Worm (Caenorhabditis elegans) whole organism, L1 larva: ENCODE measurements around the gene ZC190.5.

Experiments
- ama-1 ChIP-seq: fragments of 150-350 bp; optimal IDR thresholded peaks from 2 replicates; lab custom pipeline; 2014
- blmp-1 ChIP-seq: fragments of 150-350 bp; optimal IDR thresholded peaks from 2 replicates; lab custom pipeline; 2014; ENCODE audit warnings: missing biosample characterization, missing genetic modification characterization
- ceh-8 ChIP-seq: fragments of 200-800 bp; sonication (Bioruptor generic); optimal IDR thresholded peaks from 2 replicates; lab custom pipeline; 2018; ENCODE audit warnings: mild to moderate bottlenecking, missing genetic modification characterization, moderate library complexity, missing compliant biosample characterization
- ceh-82 ChIP-seq, 3 experiments: fragments of 150-350 bp in 1 of 3; sonication (generic microtip) in 2 of 3; optimal IDR thresholded peaks; 2 replicates each; lab custom pipeline; 2014 to 2017; ENCODE audit warnings: missing biosample characterization in 3 of 3, missing genetic modification characterization in 3 of 3
- dsc-1 ChIP-seq: sonication (generic microtip); optimal IDR thresholded peaks from 2 replicates; lab custom pipeline; 2016; ENCODE audit warnings: mild to moderate bottlenecking, missing genetic modification characterization, missing compliant biosample characterization
- efl-1 ChIP-seq, 4 experiments: fragments of 150-350 bp; optimal IDR thresholded peaks in 3 of 4; peaks in 1 of 4; 1 replicate in 1 of 4; 2 replicates in 3 of 4; lab custom pipeline; 2014; ENCODE audit warnings: missing biosample characterization in 2 of 4, missing genetic modification characterization in 2 of 4, missing genetic modification reagents in 2 of 4
- egl-27 ChIP-seq, 2 experiments: fragments of 150-350 bp in 1 of 2; sonication (generic microtip); optimal IDR thresholded peaks; 3 replicates each; lab custom pipeline; 2017 to 2018; ENCODE audit warnings: missing biosample characterization in 2 of 2, missing genetic modification characterization in 2 of 2, missing genetic modification reagents in 2 of 2
- elt-2 ChIP-seq: sonication (generic microtip); optimal IDR thresholded peaks from 2 replicates; lab custom pipeline; 2016; ENCODE audit warnings: missing genetic modification characterization, mild to moderate bottlenecking, inconsistent platforms, missing compliant biosample characterization, missing genetic modification reagents
- ets-5 ChIP-seq: fragments of 200-800 bp; sonication (Bioruptor generic); IDR thresholded peaks from 2 replicates; pipeline ENCODE4 v1.3.6; 2022; ENCODE audit warnings: missing genetic modification characterization, missing compliant biosample characterization
- fkh-10 ChIP-seq: sonication (generic microtip); optimal IDR thresholded peaks from 2 replicates; lab custom pipeline; 2017; ENCODE audit warnings: missing biosample characterization, missing genetic modification reagents, missing genetic modification characterization
- grh-1 ChIP-seq: fragments of 200-800 bp; sonication (Bioruptor generic); IDR thresholded peaks from 2 replicates; pipeline ENCODE4 v1.3.6; 2022; ENCODE audit warnings: missing genetic modification reagents, missing genetic modification characterization, missing compliant biosample characterization
- jun-1 ChIP-seq: fragments of 150-350 bp; optimal IDR thresholded peaks from 2 replicates; lab custom pipeline; 2014; ENCODE audit warnings: missing biosample characterization, missing genetic modification reagents, missing genetic modification characterization
- lin-14 ChIP-seq: fragments of 200-800 bp; sonication (Bioruptor generic); optimal IDR thresholded peaks from 2 replicates; lab custom pipeline; 2018; ENCODE audit warnings: mild to moderate bottlenecking, missing genetic modification characterization, moderate library complexity, missing compliant biosample characterization
- lin-15B ChIP-seq: fragments of 150-350 bp; sonication (generic microtip); optimal IDR thresholded peaks from 3 replicates; lab custom pipeline; 2014; ENCODE audit warnings: missing biosample characterization, missing genetic modification characterization
- lin-35 ChIP-seq, 2 experiments: fragments of 150-350 bp; optimal IDR thresholded peaks; 2 replicates each; lab custom pipeline; 2014; ENCODE audit warnings: missing biosample characterization in 2 of 2, missing genetic modification characterization in 2 of 2, missing genetic modification reagents in 2 of 2
- lsy-2 ChIP-seq, 2 experiments: fragments of 150-350 bp; optimal IDR thresholded peaks; 2 replicates each; lab custom pipeline; 2014; ENCODE audit warnings: missing biosample characterization in 2 of 2, missing genetic modification characterization in 2 of 2
- mab-9 ChIP-seq: fragments of 200-800 bp; sonication (Bioruptor generic); IDR thresholded peaks from 2 replicates; pipeline ENCODE4 v1.3.6; 2022; ENCODE audit warnings: missing genetic modification reagents, missing genetic modification characterization, missing compliant biosample characterization
- mdl-1 ChIP-seq, 2 experiments: fragments of 150-350 bp; optimal IDR thresholded peaks; 2 replicates each; lab custom pipeline; 2014 to 2017; ENCODE audit warnings: missing biosample characterization in 2 of 2, missing genetic modification characterization in 2 of 2, inconsistent platforms in 1 of 2
- mep-1 ChIP-seq: fragments of 150-350 bp; optimal IDR thresholded peaks from 2 replicates; lab custom pipeline; 2014; ENCODE audit warnings: missing biosample characterization, missing genetic modification characterization
- nhr-11 ChIP-seq: fragments of 150-350 bp; optimal IDR thresholded peaks from 2 replicates; lab custom pipeline; 2014; ENCODE audit warnings: missing biosample characterization, missing genetic modification characterization
- nhr-20 ChIP-seq: sonication (generic microtip); optimal IDR thresholded peaks from 2 replicates; lab custom pipeline; 2016; ENCODE audit warnings: mild to moderate bottlenecking, missing genetic modification characterization, missing compliant biosample characterization
- nhr-90 ChIP-seq: sonication (generic microtip); optimal IDR thresholded peaks from 2 replicates; lab custom pipeline; 2016; ENCODE audit warnings: mild to moderate bottlenecking, missing genetic modification characterization, missing compliant biosample characterization; ENCODE audit not compliant: poor library complexity
- pax-3 ChIP-seq: fragments of 200-800 bp; sonication (Bioruptor generic); optimal IDR thresholded peaks from 2 replicates; lab custom pipeline; 2018; ENCODE audit warnings: mild to moderate bottlenecking, missing genetic modification characterization, moderate library complexity, missing compliant biosample characterization
- pqm-1 ChIP-seq: sonication (generic microtip); optimal IDR thresholded peaks from 3 replicates; lab custom pipeline; 2017; ENCODE audit warnings: missing biosample characterization, missing genetic modification characterization
- rnt-1 ChIP-seq: sonication (generic microtip); optimal IDR thresholded peaks from 2 replicates; lab custom pipeline; 2016; ENCODE audit warnings: mild to moderate bottlenecking, missing genetic modification characterization, moderate library complexity, missing compliant biosample characterization
- snpc-4 ChIP-seq: fragments of 150-350 bp; optimal IDR thresholded peaks from 2 replicates; lab custom pipeline; 2014; ENCODE audit warnings: missing biosample characterization, missing genetic modification characterization
- snu-23 ChIP-seq: sonication (generic microtip); optimal IDR thresholded peaks from 2 replicates; lab custom pipeline; 2016; ENCODE audit warnings: missing genetic modification characterization, missing compliant biosample characterization
- tlp-1 ChIP-seq: fragments of 150-350 bp; optimal IDR thresholded peaks from 2 replicates; lab custom pipeline; 2014; ENCODE audit warnings: missing biosample characterization, missing genetic modification characterization
- unc-130 ChIP-seq: fragments of 150-350 bp; optimal IDR thresholded peaks from 2 replicates; lab custom pipeline; 2017; ENCODE audit warnings: missing biosample characterization, missing genetic modification characterization, inconsistent platforms
- xbp-1 ChIP-seq: sonication (generic microtip); optimal IDR thresholded peaks from 2 replicates; lab custom pipeline; 2016; ENCODE audit warnings: missing genetic modification characterization, missing compliant biosample characterization
- ztf-4 ChIP-seq: fragments of 150-350 bp; optimal IDR thresholded peaks from 2 replicates; lab custom pipeline; 2014; ENCODE audit warnings: missing biosample characterization, missing genetic modification characterization

The ZC190.5 gene

DNA sequence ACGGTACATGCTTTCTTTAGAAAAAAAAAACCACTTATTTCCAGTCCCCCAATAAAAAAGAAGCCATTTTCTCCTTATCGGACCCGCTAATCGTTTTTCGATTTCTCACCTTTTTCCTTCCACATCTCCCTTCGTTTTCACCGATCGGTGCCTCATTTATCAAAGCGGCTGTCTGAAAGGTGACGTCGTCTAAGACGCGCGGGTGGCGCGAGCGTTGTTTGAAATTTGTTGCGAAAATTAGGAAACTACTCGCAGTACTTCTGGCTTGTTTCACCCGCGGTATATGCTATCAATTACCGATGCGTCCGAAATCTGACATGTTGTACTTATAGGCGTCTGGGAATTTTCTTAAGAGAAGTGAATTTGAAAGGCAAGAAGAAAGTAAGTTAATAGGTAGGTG lies 21.2 kb downstream of the ZC190.5 start (continued):
- no peak for TF ChIP-seq ceh-8 (GFP tag; lab: Kevin White, UChicago)
- peak; percentile 18 for TF ChIP-seq mep-1 (tag; lab: Kevin White, UChicago)
- TF ChIP-seq nhr-11 (tag; lab: Kevin White, UChicago): no peak
- no peak for TF ChIP-seq jun-1 (tag; lab: Kevin White, UChicago)
- TF ChIP-seq snu-23 (GFP tag; lab: Kevin White, UChicago): peak; percentile 32
- peak; percentile 82 for TF ChIP-seq blmp-1 (tag; lab: Kevin White, UChicago)
- TF ChIP-seq dsc-1: no peak
- peak; percentile 54 for TF ChIP-seq xbp-1 (tag; lab: Kevin White, UChicago)
- no peak for TF ChIP-seq mdl-1 (tag; optimal IDR thresholded peaks at IDR 0.05; lab: Kevin White, UChicago)
- TF ChIP-seq, all 84 proteins: peak for 12

DNA sequence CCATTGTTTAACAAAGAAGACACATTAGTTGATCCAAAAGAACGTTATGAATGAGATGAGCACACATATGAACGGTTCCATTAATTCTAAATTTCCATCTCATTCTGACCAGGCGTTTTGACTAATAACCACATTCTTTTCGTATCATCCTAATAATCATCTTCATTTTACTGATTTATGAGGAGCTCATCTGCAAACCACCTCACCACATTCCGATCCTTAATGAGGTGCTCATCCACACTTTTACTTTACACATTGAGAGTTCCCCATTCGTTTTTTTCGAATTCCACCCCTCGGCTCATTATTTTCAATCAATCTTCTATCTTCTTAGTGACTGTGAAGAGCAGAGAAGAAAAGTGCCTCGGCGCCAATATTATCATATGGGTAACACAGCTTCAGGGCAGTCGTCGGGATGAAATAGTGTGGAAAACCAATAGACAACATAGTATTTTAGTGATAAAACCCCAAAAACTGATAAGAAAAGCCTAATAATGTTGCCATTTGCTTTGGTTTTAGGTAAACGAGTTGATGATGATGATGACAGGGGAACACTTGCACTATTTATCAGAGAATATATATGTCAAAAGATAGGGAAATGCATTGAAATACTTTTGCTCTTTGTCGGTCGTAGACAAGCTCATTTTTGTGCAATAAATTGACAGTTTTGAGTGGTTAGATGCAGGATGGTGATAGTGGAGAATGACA lies 22.2 kb downstream of the ZC190.5 start:
- no peak for TF ChIP-seq efl-1 (optimal IDR thresholded peaks at IDR 0.05; lab: Kevin White, UChicago)
- peak in 1 of 2 experiments; percentile 72 for TF ChIP-seq efl-1 (GFP tag; optimal IDR thresholded peaks at IDR 0.05 in 1 of 2; lab: Kevin White, UChicago)
- no peak for TF ChIP-seq snpc-4 (tag; lab: Kevin White, UChicago)
- peak; percentile 98 for TF ChIP-seq elt-2
- peak; percentile 41 for TF ChIP-seq lin-14 (GFP tag; lab: Kevin White, UChicago)
- TF ChIP-seq unc-130 (tag; lab: Kevin White, UChicago): no peak
- peak; percentile 17 for TF ChIP-seq nhr-20
- TF ChIP-seq nhr-11 (tag; lab: Kevin White, UChicago): no peak
- TF ChIP-seq jun-1 (tag; lab: Kevin White, UChicago): peak; percentile 58
- peak in 1 of 2 experiments; percentile 32 for TF ChIP-seq lin-35 (GFP tag; optimal IDR thresholded peaks at IDR 0.05; lab: Kevin White, UChicago)
- peak; percentile 71 for TF ChIP-seq tlp-1

DNA sequence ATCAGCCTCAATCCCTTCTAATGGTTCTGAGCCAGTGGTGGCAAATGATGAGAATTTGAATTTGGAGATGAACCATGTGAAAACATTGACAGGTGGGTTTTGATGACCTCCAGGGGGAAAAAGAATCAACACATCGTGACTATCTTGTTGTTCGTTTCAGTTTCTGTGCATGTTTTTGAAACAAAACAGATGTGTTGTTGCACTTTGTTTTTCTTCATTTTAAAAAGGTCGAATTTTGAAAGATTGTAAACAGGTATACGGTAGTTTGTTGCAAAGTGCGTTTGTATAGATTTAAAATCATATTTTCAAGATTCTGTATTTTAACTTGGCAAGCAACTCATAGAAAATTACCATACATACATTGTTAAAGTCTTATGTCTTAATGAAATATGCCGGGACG lies 23.0 kb downstream of the ZC190.5 start:
- no peak for TF ChIP-seq ets-5
- no peak for TF ChIP-seq grh-1 (GFP tag; lab: Robert Waterston, UW)
- TF ChIP-seq rnt-1 (tag; lab: Kevin White, UChicago): no peak
- no peak for TF ChIP-seq nhr-90 (tag; lab: Kevin White, UChicago)
- no peak for TF ChIP-seq fkh-10 (GFP tag; lab: Kevin White, UChicago)
- no peak for TF ChIP-seq snu-23 (GFP tag; lab: Kevin White, UChicago)
- TF ChIP-seq lsy-2 (tag; optimal IDR thresholded peaks at IDR 0.05; lab: Kevin White, UChicago): no peak
- no peak for TF ChIP-seq ceh-82 (tag; optimal IDR thresholded peaks at IDR 0.05; lab: Kevin White, UChicago)
- TF ChIP-seq, all 84 proteins: peak for 0

DNA sequence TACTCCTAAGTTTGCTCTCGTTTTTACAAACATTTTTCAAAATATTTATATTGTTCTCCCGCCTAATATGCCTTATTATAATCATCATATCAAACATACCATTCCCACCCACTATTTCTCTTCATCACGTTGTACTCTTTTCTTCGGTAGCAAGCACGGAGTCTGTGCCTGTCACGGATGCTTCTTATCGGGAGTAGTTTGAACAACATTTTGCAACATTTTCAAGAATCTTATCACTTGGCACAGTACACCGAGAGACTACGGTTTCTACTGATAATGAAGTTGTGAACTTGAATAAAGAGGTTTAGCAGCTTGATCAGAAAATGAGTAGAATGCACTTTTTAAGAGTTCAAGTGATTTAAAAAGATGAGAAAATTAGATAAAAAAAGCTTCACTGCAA lies 25.1 kb downstream of the ZC190.5 start:
- TF ChIP-seq ztf-4 (tag; lab: Kevin White, UChicago) (no peak), lin-35 (GFP tag; optimal IDR thresholded peaks at IDR 0.05; lab: Kevin White, UChicago) (peak in 1 of 2 experiments; percentile 22), nhr-20 (peak; percentile 12), lin-15B (tag; lab: Kevin White, UChicago) (no peak), elt-2 (peak; percentile 94), ets-5 (no peak), egl-27 (tag; optimal IDR thresholded peaks at IDR 0.05; lab: Kevin White, UChicago) (no peak), lin-14 (GFP tag; lab: Kevin White, UChicago) (peak; percentile 34), pax-3 (tag; lab: Kevin White, UChicago) (peak; percentile 1), lsy-2 (tag; optimal IDR thresholded peaks at IDR 0.05; lab: Kevin White, UChicago) (peak in 1 of 2 experiments; percentile 16), nhr-11 (tag; lab: Kevin White, UChicago) (no peak), pqm-1 (peak; percentile 57), ama-1 (no peak), dsc-1 (no peak)
- TF ChIP-seq, all 84 proteins: peak for 7

DNA sequence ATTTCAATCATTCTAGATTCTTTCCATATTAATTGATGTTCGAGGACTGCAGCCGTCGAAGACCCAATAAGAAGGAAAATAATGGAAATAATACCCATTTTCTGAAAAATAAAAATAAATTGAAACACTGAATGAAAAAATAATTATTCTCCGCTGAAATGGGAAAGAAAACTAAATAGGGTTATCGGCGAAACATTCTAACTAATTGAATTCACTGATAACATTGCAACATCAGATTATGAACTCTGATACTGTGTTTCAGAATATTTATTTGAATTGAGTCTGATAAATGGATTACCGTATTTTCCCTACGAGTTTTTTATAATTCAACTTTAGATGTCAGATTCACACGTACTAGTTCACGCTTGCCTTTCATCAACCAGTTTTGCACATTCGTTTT lies 30.3 kb downstream of the ZC190.5 start, which contains the start of gene asp-13:
asp-13 (minus strand) TSS at position 101 of the 400 bp plus-strand sequence.
- TF ChIP-seq elt-2 (peak; percentile 22), mab-9 (no peak)
